Worm (Caenorhabditis elegans): Measurements from ENCODE around the gene srj-49.

DNA sequence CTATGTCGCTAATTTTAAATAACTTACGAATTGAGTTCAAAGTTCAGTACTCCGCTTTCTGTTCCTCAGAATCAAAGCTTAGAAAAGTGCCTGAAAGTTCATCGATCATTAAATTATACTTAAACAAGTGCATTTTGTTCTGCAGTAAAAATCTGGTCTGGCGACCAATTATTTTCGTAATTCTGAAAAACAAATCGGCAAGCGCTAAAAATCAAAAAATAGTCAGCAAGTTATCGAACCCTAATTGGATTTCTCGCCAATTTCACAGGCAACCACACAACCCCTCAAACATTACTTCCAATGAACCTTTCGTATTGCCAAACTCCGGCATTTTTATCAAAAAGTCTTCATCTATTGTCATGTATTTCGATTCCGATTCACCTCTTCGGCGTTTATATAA, 14.9 kb upstream of the srj-49 start, which contains the start of gene srh-272:
- no peak for TF ChIP-seq B0035.1 (tag; optimal IDR thresholded peaks at IDR 0.05)
- TF ChIP-seq efl-1 (GFP tag; optimal IDR thresholded peaks at IDR 0.05): no peak
- TF ChIP-seq F22D6.2 (tag; optimal IDR thresholded peaks at IDR 0.05): no peak
- no peak for TF ChIP-seq repo-1 (tag; optimal IDR thresholded peaks at IDR 0.05)
- TF ChIP-seq B0019.2 (GFP tag; conservative IDR thresholded peaks at IDR 0.05): no peak
- TF ChIP-seq pha-4 (tag; optimal IDR thresholded peaks at IDR 0.05): no peak
- no peak for TF ChIP-seq nhr-90 (tag; optimal IDR thresholded peaks at IDR 0.05)
- no peak for TF ChIP-seq snpc-4 (GFP tag; optimal IDR thresholded peaks at IDR 0.05)
- TF ChIP-seq snpc-4 (tag; optimal IDR thresholded peaks at IDR 0.05): no peak
- no peak for TF ChIP-seq ztf-3 (GFP tag; optimal IDR thresholded peaks at IDR 0.05)
